Fruit fly (Drosophila melanogaster) whole organism, embryonic: ENCODE measurements around the gene SppL.

ENCODE experiments used
- Antp ChIP-seq: fragments of 200-800 bp; sonication (Bioruptor generic); optimal IDR thresholded peaks from 3 replicates; lab custom pipeline; 2016; ENCODE audit warnings: missing biosample characterization, missing genetic modification characterization
- Blimp-1 ChIP-seq: fragments of 200-800 bp; sonication (Bioruptor generic); optimal IDR thresholded peaks from 3 replicates; lab custom pipeline; 2018; ENCODE audit warnings: missing biosample characterization, missing genetic modification characterization, mild to moderate bottlenecking, moderate library complexity, missing genetic modification reagents
- CG12769 ChIP-seq: fragments of 200-800 bp; sonication (Bioruptor generic); optimal IDR thresholded peaks from 2 replicates; lab custom pipeline; 2019; ENCODE audit warnings: missing biosample characterization, mild to moderate bottlenecking, missing genetic modification characterization, moderate library complexity
- CG14014 ChIP-seq: fragments of 200-800 bp; sonication (Bioruptor generic); IDR thresholded peaks from 2 replicates; pipeline ENCODE4 v1.3.6; 2022; ENCODE audit warnings: missing biosample characterization, missing genetic modification characterization
- CG15479 ChIP-seq: fragments of 200-800 bp; sonication (Bioruptor generic); optimal IDR thresholded peaks from 3 replicates; lab custom pipeline; 2019; ENCODE audit warnings: missing biosample characterization, mild to moderate bottlenecking, missing genetic modification characterization, moderate library complexity
- CG16815 ChIP-seq: fragments of 200-800 bp; sonication (Bioruptor generic); optimal IDR thresholded peaks from 3 replicates; lab custom pipeline; 2017; ENCODE audit warnings: missing biosample characterization, mild to moderate bottlenecking, missing genetic modification characterization
- CG2116 ChIP-seq: fragments of 200-800 bp; sonication (Bioruptor generic); optimal IDR thresholded peaks from 3 replicates; lab custom pipeline; 2018; ENCODE audit warnings: missing biosample characterization, mild to moderate bottlenecking, missing genetic modification characterization
- CG31365 ChIP-seq: fragments of 200-800 bp; sonication (Bioruptor generic); optimal IDR thresholded peaks from 2 replicates; lab custom pipeline; 2018; ENCODE audit warnings: missing biosample characterization, mild to moderate bottlenecking, missing genetic modification characterization
- CG34376 ChIP-seq: fragments of 200-800 bp; sonication (Bioruptor generic); optimal IDR thresholded peaks from 2 replicates; lab custom pipeline; 2018; ENCODE audit warnings: missing biosample characterization, mild to moderate bottlenecking, missing genetic modification characterization
- CG3726 ChIP-seq: fragments of 200-800 bp; sonication (Bioruptor generic); IDR thresholded peaks from 3 replicates; pipeline ENCODE4, ENCODE4 v1.3.6; 2022; ENCODE audit warnings: missing biosample characterization, missing genetic modification characterization
- CG4617 ChIP-seq: fragments of 200-800 bp; sonication (Bioruptor generic); optimal IDR thresholded peaks from 3 replicates; lab custom pipeline; 2016; ENCODE audit warnings: missing biosample characterization, missing genetic modification characterization, borderline replicate concordance
- CG5953 ChIP-seq: fragments of 200-800 bp; sonication (Bioruptor generic); IDR thresholded peaks from 2 replicates; pipeline ENCODE4 v1.3.6; 2022; ENCODE audit warnings: missing biosample characterization, missing genetic modification characterization
- CG6791 ChIP-seq: fragments of 200-800 bp; sonication (Bioruptor generic); IDR thresholded peaks from 3 replicates; pipeline ENCODE4 v1.3.6; 2022; ENCODE audit warnings: missing biosample characterization, missing genetic modification characterization; ENCODE audit not compliant: partially characterized antibody
- CG7271 ChIP-seq: fragments of 200-800 bp; sonication (Bioruptor generic); optimal IDR thresholded peaks from 2 replicates; lab custom pipeline; 2018; ENCODE audit warnings: missing biosample characterization, mild to moderate bottlenecking, missing genetic modification characterization, moderate library complexity
- CG7357 ChIP-seq: fragments of 200-800 bp; sonication (Bioruptor generic); IDR thresholded peaks from 3 replicates; pipeline ENCODE4 v1.3.6; 2022; ENCODE audit warnings: missing biosample characterization, missing genetic modification characterization
- CG7745 ChIP-seq: fragments of 200-800 bp; sonication (Bioruptor generic); optimal IDR thresholded peaks from 2 replicates; lab custom pipeline; 2018; ENCODE audit warnings: missing biosample characterization, mild to moderate bottlenecking, missing genetic modification characterization, moderate library complexity
- CG8765 ChIP-seq: fragments of 200-800 bp; sonication (Bioruptor generic); IDR thresholded peaks from 2 replicates; pipeline ENCODE4 v1.3.6; 2022; ENCODE audit warnings: missing biosample characterization, missing genetic modification characterization
- CG9609 ChIP-seq: fragments of 200-800 bp; sonication (Bioruptor generic); optimal IDR thresholded peaks from 3 replicates; lab custom pipeline; 2016; ENCODE audit warnings: missing biosample characterization, missing genetic modification characterization
- CG9727 ChIP-seq: fragments of 200-800 bp; sonication (Bioruptor generic); optimal IDR thresholded peaks from 3 replicates; lab custom pipeline; 2017; ENCODE audit warnings: missing biosample characterization, mild to moderate bottlenecking, missing genetic modification characterization
- CG9797 ChIP-seq: fragments of 200-800 bp; sonication (Bioruptor generic); optimal IDR thresholded peaks from 3 replicates; lab custom pipeline; 2018; ENCODE audit warnings: missing biosample characterization, mild to moderate bottlenecking, missing genetic modification characterization
- CG9932 ChIP-seq: fragments of 200-800 bp; sonication (Bioruptor generic); IDR thresholded peaks from 2 replicates; pipeline ENCODE4 v1.3.6; 2022; ENCODE audit warnings: missing biosample characterization, missing genetic modification characterization
- CoRest ChIP-seq: fragments of 200-800 bp; sonication (Bioruptor generic); optimal IDR thresholded peaks from 3 replicates; lab custom pipeline; 2018; ENCODE audit warnings: missing biosample characterization, mild to moderate bottlenecking, missing genetic modification characterization, moderate library complexity
- Dll ChIP-seq: fragments of 200-800 bp; sonication (Bioruptor generic); IDR thresholded peaks from 4 replicates; pipeline ENCODE4 v1.3.6; 2022; ENCODE audit warnings: missing biosample characterization, missing genetic modification characterization; ENCODE audit not compliant: partially characterized antibody
- Drgx ChIP-seq: fragments of 200-800 bp; sonication (Bioruptor generic); IDR thresholded peaks from 2 replicates; pipeline ENCODE4 v1.3.6; 2022; ENCODE audit warnings: missing biosample characterization, missing genetic modification characterization
- HLH54F ChIP-seq: fragments of 200-800 bp; sonication (Bioruptor generic); optimal IDR thresholded peaks from 3 replicates; lab custom pipeline; 2016; ENCODE audit warnings: missing biosample characterization, missing genetic modification characterization
- HLHmδ ChIP-seq: fragments of 200-800 bp; sonication (Bioruptor generic); optimal IDR thresholded peaks from 2 replicates; lab custom pipeline; 2018; ENCODE audit warnings: missing biosample characterization, mild to moderate bottlenecking, missing genetic modification characterization, moderate library complexity
- HmgZ ChIP-seq: fragments of 200-800 bp; sonication (Bioruptor generic); optimal IDR thresholded peaks from 2 replicates; lab custom pipeline; 2018; ENCODE audit warnings: missing biosample characterization, mild to moderate bottlenecking, missing genetic modification characterization
- Hmr ChIP-seq: fragments of 200-800 bp; sonication (Bioruptor generic); optimal IDR thresholded peaks from 3 replicates; lab custom pipeline; 2017; ENCODE audit warnings: mild to moderate bottlenecking, missing biosample characterization, missing genetic modification reagents, missing genetic modification characterization
- NC2β ChIP-seq: fragments of 200-800 bp; sonication (Bioruptor generic); optimal IDR thresholded peaks from 2 replicates; lab custom pipeline; 2016; ENCODE audit warnings: missing biosample characterization, missing genetic modification characterization
- Optix ChIP-seq: fragments of 200-800 bp; sonication (Bioruptor generic); IDR thresholded peaks from 3 replicates; pipeline ENCODE4 v1.3.6; 2022; ENCODE audit warnings: missing biosample characterization, missing genetic modification characterization
- Sin3A ChIP-seq: fragments of >200 bp; optimal IDR thresholded peaks from 2 replicates; lab custom pipeline; 2018
- ato ChIP-seq: fragments of 200-800 bp; sonication (Bioruptor generic); IDR thresholded peaks from 2 replicates; pipeline ENCODE4 v1.3.6; 2022; ENCODE audit warnings: missing biosample characterization, missing genetic modification characterization; ENCODE audit not compliant: partially characterized antibody
- az2 ChIP-seq: fragments of 200-800 bp; sonication (Bioruptor generic); optimal IDR thresholded peaks from 3 replicates; lab custom pipeline; 2016; ENCODE audit warnings: missing biosample characterization, missing genetic modification characterization
- corto ChIP-seq: fragments of 200-800 bp; sonication (Bioruptor generic); optimal IDR thresholded peaks from 2 replicates; lab custom pipeline; 2016; ENCODE audit warnings: missing biosample characterization, mild to moderate bottlenecking, missing genetic modification characterization, moderate library complexity
- fu2 ChIP-seq: fragments of 200-800 bp; sonication (Bioruptor generic); optimal IDR thresholded peaks from 2 replicates; lab custom pipeline; 2016; ENCODE audit warnings: missing biosample characterization, missing genetic modification characterization
- gfzf ChIP-seq: fragments of 200-800 bp; sonication (Bioruptor generic); optimal IDR thresholded peaks from 2 replicates; lab custom pipeline; 2016; ENCODE audit warnings: missing biosample characterization, mild to moderate bottlenecking, missing genetic modification characterization, moderate library complexity
- kni ChIP-seq: fragments of 200-800 bp; sonication (Bioruptor generic); optimal IDR thresholded peaks from 3 replicates; lab custom pipeline; 2017; ENCODE audit warnings: mild to moderate bottlenecking, missing biosample characterization, missing genetic modification reagents, missing genetic modification characterization
- nmo ChIP-seq: fragments of 200-800 bp; sonication (Bioruptor generic); optimal IDR thresholded peaks from 2 replicates; lab custom pipeline; 2018; ENCODE audit warnings: missing biosample characterization, mild to moderate bottlenecking, missing genetic modification characterization, moderate library complexity
- peb ChIP-seq: fragments of 200-800 bp; sonication (Bioruptor generic); IDR thresholded peaks from 2 replicates; pipeline ENCODE4 v1.3.6; 2022; ENCODE audit warnings: missing biosample characterization, missing genetic modification characterization
- rib ChIP-seq: fragments of 200-800 bp; sonication (Bioruptor generic); IDR thresholded peaks from 2 replicates; pipeline ENCODE4 v1.3.6; 2022; ENCODE audit warnings: missing biosample characterization, missing genetic modification characterization
- salm ChIP-seq: fragments of 200-800 bp; sonication (Bioruptor generic); optimal IDR thresholded peaks from 2 replicates; lab custom pipeline; 2018; ENCODE audit warnings: missing biosample characterization, mild to moderate bottlenecking, missing genetic modification characterization
- sens ChIP-seq: fragments of 200-800 bp; sonication (Bioruptor generic); peaks from one replicate; lab custom pipeline; 2016; ENCODE audit warnings: missing biosample characterization, missing genetic modification characterization
- shn ChIP-seq: fragments of 200-800 bp; sonication (Bioruptor generic); optimal IDR thresholded peaks from 3 replicates; lab custom pipeline; 2016; ENCODE audit warnings: missing biosample characterization, missing genetic modification characterization
- trem ChIP-seq: fragments of 200-800 bp; optimal IDR thresholded peaks from 3 replicates; lab custom pipeline; 2019; ENCODE audit warnings: missing biosample characterization, mild to moderate bottlenecking, missing genetic modification characterization, moderate library complexity
- unc-4 ChIP-seq: fragments of 200-800 bp; sonication (Bioruptor generic); IDR thresholded peaks from 2 replicates; pipeline ENCODE4 v1.3.6; 2022; ENCODE audit warnings: missing biosample characterization, missing genetic modification characterization; ENCODE audit not compliant: partially characterized antibody
- z ChIP-seq: fragments of 200-800 bp; sonication (Bioruptor generic); IDR thresholded peaks from 3 replicates; pipeline ENCODE4 v1.3.6; 2022; ENCODE audit warnings: missing biosample characterization, missing genetic modification characterization
- zen ChIP-seq: fragments of 200-800 bp; sonication (Bioruptor generic); optimal IDR thresholded peaks from 3 replicates; lab custom pipeline; 2018; ENCODE audit warnings: missing biosample characterization, mild to moderate bottlenecking, missing genetic modification characterization, moderate library complexity

SppL gene

DNA sequence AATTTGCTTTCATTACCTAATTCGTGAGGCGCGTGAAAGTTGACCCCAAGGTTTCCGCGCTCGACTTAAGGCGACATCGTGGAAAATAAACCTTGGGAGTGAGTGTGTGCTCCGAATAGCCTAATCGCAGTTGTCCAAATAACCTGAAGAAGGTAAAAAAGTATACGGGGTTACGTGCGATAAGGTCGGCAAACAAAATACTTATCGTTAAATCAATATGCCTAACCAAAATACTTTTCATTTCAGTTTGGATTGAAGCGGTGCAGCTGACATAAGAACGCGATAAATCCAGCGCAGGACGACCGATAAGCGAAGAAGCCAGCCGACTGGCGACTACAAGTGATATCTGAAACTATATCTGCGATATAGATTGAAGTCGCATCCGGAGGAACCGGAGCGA lies 3.4 kb downstream of the SppL start (continued):
- TF ChIP-seq Optix (GFP tag; lab: Robert Waterston, UW) = no peak
- peak; percentile 25 for TF ChIP-seq sens (GFP tag; lab: Kevin White, UChicago)
- TF ChIP-seq CG9727 = peak; percentile 13
- no peak for TF ChIP-seq z (GFP tag; lab: Robert Waterston, UW)
- peak; percentile 72 for TF ChIP-seq CG7745 (tag; lab: Kevin White, UChicago)
- no peak for TF ChIP-seq az2 (GFP tag; lab: Kevin White, UChicago)
- TF ChIP-seq CG5953 = 0 out of 2 replicates have a peak, but pooled peaks have one; percentile 40
- no peak for TF ChIP-seq Antp
- peak; percentile 64 for TF ChIP-seq HLHmδ

DNA sequence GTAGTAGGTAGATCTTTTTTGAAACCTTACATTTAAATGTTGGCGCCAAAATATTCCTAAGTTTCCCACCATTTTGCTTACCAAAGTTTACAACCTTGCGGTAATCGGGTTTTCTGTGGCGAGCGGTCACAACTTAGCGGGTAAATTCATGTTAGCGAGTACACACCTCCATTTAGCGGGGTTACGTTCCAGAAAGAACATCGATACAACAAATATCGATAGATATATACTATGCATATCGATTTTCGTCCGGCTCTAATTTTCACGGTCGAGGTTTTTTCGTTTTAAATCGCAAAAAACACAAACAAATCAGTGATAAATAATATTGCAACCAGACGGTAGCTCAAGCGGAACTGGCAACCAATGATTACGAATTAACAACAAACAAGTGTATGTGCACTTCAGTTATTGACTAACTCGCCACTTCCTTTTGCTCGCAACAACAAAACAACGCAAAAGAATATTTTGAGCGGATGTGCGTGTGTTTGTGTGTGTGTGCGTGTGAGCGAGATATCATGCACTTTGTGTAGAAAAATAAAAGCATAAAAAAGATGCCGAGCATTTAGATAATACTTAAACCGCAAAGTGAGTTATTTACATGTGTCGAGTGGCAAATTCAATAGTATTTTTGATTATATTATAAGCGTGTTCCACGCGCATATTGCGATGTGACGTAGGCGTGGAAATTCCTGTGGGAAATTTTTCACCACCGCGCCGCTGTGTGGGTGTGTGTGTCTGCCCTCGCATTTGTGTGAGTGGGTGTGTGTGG lies 6.7 kb downstream of the SppL start, which contains the start of gene Lnk:
Gene Lnk (plus strand): TSS at position 236 of the 769 bp plus-strand sequence.
- TF ChIP-seq sens (GFP tag; lab: Kevin White, UChicago) = peak; percentile 69
- TF ChIP-seq CG9609 (GFP tag; lab: Kevin White, UChicago) = peak; percentile 21
- peak; percentile 79 for TF ChIP-seq CG9797
- TF ChIP-seq peb (GFP tag; lab: Robert Waterston, UW) = no peak
- peak; percentile 15 for TF ChIP-seq fu2
- TF ChIP-seq CG34376 (GFP tag; lab: Kevin White, UChicago) = peak; percentile 71
- peak; percentile 77 for TF ChIP-seq CG2116
- peak; percentile 8; the same call in 1 of the 2 replicates for TF ChIP-seq CG8765
- TF ChIP-seq CG4617 (GFP tag; lab: Kevin White, UChicago) = peak; percentile 87
- TF ChIP-seq zen = peak; percentile 30
- TF ChIP-seq Sin3A = peak; percentile 79
- peak; percentile 0 for TF ChIP-seq HLH54F (GFP tag; lab: Kevin White, UChicago)
- peak; percentile 84 for TF ChIP-seq HmgZ (tag; lab: Kevin White, UChicago)
- peak; percentile 75 for TF ChIP-seq trem (tag; lab: Kevin White, UChicago)
- no peak; the same call in 1 of the 2 replicates for TF ChIP-seq rib (GFP tag; lab: Robert Waterston, UW)
- TF ChIP-seq CG14014 (GFP tag; lab: Robert Waterston, UW) = 0 out of 2 replicates have a peak, but pooled peaks have one; percentile 21
- peak; percentile 61 for TF ChIP-seq Hmr (GFP tag; lab: Kevin White, UChicago)
- no peak for TF ChIP-seq CG3726 (GFP tag; lab: Robert Waterston, UW)
- TF ChIP-seq corto = no peak
- TF ChIP-seq HLHmδ = no peak
- TF ChIP-seq shn (GFP tag; lab: Kevin White, UChicago) = peak; percentile 18
- TF ChIP-seq Drgx (GFP tag; lab: Robert Waterston, UW) = peak; percentile 31; the same call in 1 of the 2 replicates
- TF ChIP-seq Blimp-1 = no peak
- peak; percentile 76 for TF ChIP-seq gfzf (GFP tag; lab: Kevin White, UChicago)
- TF ChIP-seq CG16815 = no peak
- TF ChIP-seq kni (GFP tag; lab: Kevin White, UChicago) = peak; percentile 45
- peak; percentile 35 for TF ChIP-seq NC2β (GFP tag; lab: Kevin White, UChicago)
- TF ChIP-seq CG6791 (GFP tag; lab: Robert Waterston, UW) = peak; percentile 92
- TF ChIP-seq CG9932 (GFP tag; lab: Robert Waterston, UW) = peak; percentile 69
- peak; percentile 51 for TF ChIP-seq nmo
- TF ChIP-seq unc-4 (GFP tag; lab: Robert Waterston, UW) = peak; percentile 91
- peak; percentile 38 for TF ChIP-seq CG31365 (tag; lab: Kevin White, UChicago)
- peak; percentile 9 for TF ChIP-seq CG7271 (tag; lab: Kevin White, UChicago)
- peak; percentile 88 for TF ChIP-seq ato (GFP tag; lab: Robert Waterston, UW)
- no peak for TF ChIP-seq salm
- TF ChIP-seq CG7357 (GFP tag; lab: Robert Waterston, UW) = no peak
- peak; percentile 39 for TF ChIP-seq CoRest
- no peak for TF ChIP-seq CG12769 (tag; lab: Kevin White, UChicago)
- peak; percentile 84 for TF ChIP-seq Dll (GFP tag; lab: Robert Waterston, UW)
- peak; percentile 17 for TF ChIP-seq CG15479 (GFP tag; lab: Kevin White, UChicago)
